Fruit fly (Drosophila melanogaster) whole organism, embryonic: ENCODE results near the gene morgue.

Source experiments
- Atf3 ChIP-seq: fragments of 200-800 bp; sonication (Bioruptor generic); optimal IDR thresholded peaks from 3 replicates; lab custom pipeline; 2016; ENCODE audit warnings: missing biosample characterization, missing genetic modification characterization
- CG11504 ChIP-seq: fragments of 200-800 bp; sonication (Bioruptor generic); optimal IDR thresholded peaks from 3 replicates; lab custom pipeline; 2019; ENCODE audit warnings: missing biosample characterization, mild to moderate bottlenecking, missing genetic modification characterization, moderate library complexity
- CG12391 ChIP-seq: fragments of 200-800 bp; sonication (Bioruptor generic); optimal IDR thresholded peaks from 3 replicates; lab custom pipeline; 2018; ENCODE audit warnings: missing biosample characterization, mild to moderate bottlenecking, missing genetic modification characterization, moderate library complexity
- CG12744 ChIP-seq: fragments of 200-800 bp; sonication (Bioruptor generic); optimal IDR thresholded peaks from 2 replicates; lab custom pipeline; 2016; ENCODE audit warnings: missing biosample characterization, missing genetic modification characterization
- CG14710 ChIP-seq: fragments of 200-800 bp; sonication (Bioruptor generic); optimal IDR thresholded peaks from 3 replicates; lab custom pipeline; 2019; ENCODE audit warnings: missing biosample characterization, mild to moderate bottlenecking, missing genetic modification characterization, moderate library complexity
- CG18011 ChIP-seq: fragments of 200-800 bp; sonication (Bioruptor generic); optimal IDR thresholded peaks from 2 replicates; lab custom pipeline; 2017; ENCODE audit warnings: missing biosample characterization, missing genetic modification characterization, mild to moderate bottlenecking, moderate library complexity, missing genotype
- CG18476 ChIP-seq: fragments of 200-800 bp; sonication (Bioruptor generic); optimal IDR thresholded peaks from 2 replicates; lab custom pipeline; 2016; ENCODE audit warnings: missing biosample characterization, mild to moderate bottlenecking, missing genetic modification characterization
- CG2116 ChIP-seq: fragments of 200-800 bp; sonication (Bioruptor generic); optimal IDR thresholded peaks from 3 replicates; lab custom pipeline; 2018; ENCODE audit warnings: missing biosample characterization, mild to moderate bottlenecking, missing genetic modification characterization
- CG2129 ChIP-seq: fragments of 200-800 bp; sonication (Bioruptor generic); IDR thresholded peaks from 2 replicates; pipeline ENCODE4 v1.3.6; 2022; ENCODE audit warnings: missing biosample characterization, missing genetic modification characterization; ENCODE audit not compliant: partially characterized antibody
- CG2202 ChIP-seq: fragments of 200-800 bp; sonication (Bioruptor generic); optimal IDR thresholded peaks from 2 replicates; lab custom pipeline; 2018; ENCODE audit warnings: missing biosample characterization, mild to moderate bottlenecking, missing genetic modification characterization
- CG2875 ChIP-seq: fragments of 200-800 bp; sonication (Bioruptor generic); optimal IDR thresholded peaks from 2 replicates; lab custom pipeline; 2017; ENCODE audit warnings: missing biosample characterization, mild to moderate bottlenecking, missing genetic modification characterization, missing genetic modification reagents
- CG3065 ChIP-seq: fragments of 200-800 bp; sonication (Bioruptor generic); optimal IDR thresholded peaks from 2 replicates; lab custom pipeline; 2016; ENCODE audit warnings: missing biosample characterization, missing genetic modification characterization
- CG33213 ChIP-seq: fragments of 200-800 bp; sonication (Bioruptor generic); optimal IDR thresholded peaks from 3 replicates; lab custom pipeline; 2016; ENCODE audit warnings: missing biosample characterization, missing genetic modification characterization
- CG3838 ChIP-seq: fragments of 200-800 bp; sonication (Bioruptor generic); optimal IDR thresholded peaks from 3 replicates; lab custom pipeline; 2016; ENCODE audit warnings: missing biosample characterization, missing genetic modification characterization
- CG42726 ChIP-seq: fragments of 200-800 bp; sonication (Bioruptor generic); IDR thresholded peaks from 2 replicates; pipeline ENCODE4 v1.3.6; 2022; ENCODE audit warnings: missing biosample characterization, missing genetic modification characterization; ENCODE audit not compliant: partially characterized antibody
- CG8281 ChIP-seq: fragments of 200-800 bp; sonication (Bioruptor generic); optimal IDR thresholded peaks from 2 replicates; lab custom pipeline; 2018; ENCODE audit warnings: missing biosample characterization, mild to moderate bottlenecking, missing genetic modification characterization, moderate library complexity
- CG8478 ChIP-seq: fragments of >200 bp; optimal IDR thresholded peaks from 2 replicates; lab custom pipeline; 2018
- CG9437 ChIP-seq: fragments of 200-800 bp; sonication (Bioruptor generic); optimal IDR thresholded peaks from 2 replicates; lab custom pipeline; 2018; ENCODE audit warnings: missing biosample characterization, mild to moderate bottlenecking, missing genetic modification characterization
- Chrac-16 ChIP-seq: fragments of 200-800 bp; sonication (Bioruptor generic); optimal IDR thresholded peaks from 3 replicates; lab custom pipeline; 2016; ENCODE audit warnings: missing biosample characterization, missing genetic modification characterization
- D ChIP-seq, 2 experiments: fragments of 200-800 bp in 1 of 2; fragments of >200 bp in 1 of 2; sonication (Bioruptor generic) in 1 of 2; optimal IDR thresholded peaks; 2 replicates in 1 of 2; 3 replicates in 1 of 2; lab custom pipeline; 2017; ENCODE audit warnings: mild to moderate bottlenecking in 1 of 2, missing biosample characterization in 1 of 2, missing genetic modification characterization in 1 of 2, missing genetic modification reagents in 1 of 2
- Dek ChIP-seq: fragments of 200-800 bp; sonication (Bioruptor generic); optimal IDR thresholded peaks from 3 replicates; lab custom pipeline; 2019; ENCODE audit warnings: missing biosample characterization, mild to moderate bottlenecking, missing genetic modification characterization, moderate library complexity
- Dref ChIP-seq: fragments of 200-800 bp; sonication (Bioruptor generic); IDR thresholded peaks from 2 replicates; pipeline ENCODE4 v1.3.6; 2022; ENCODE audit warnings: missing biosample characterization, missing genetic modification characterization
- Lhr ChIP-seq: fragments of 200-800 bp; sonication (Bioruptor generic); optimal IDR thresholded peaks from 3 replicates; lab custom pipeline; 2017; ENCODE audit warnings: mild to moderate bottlenecking, missing biosample characterization, missing genetic modification reagents, missing genetic modification characterization
- NC2α ChIP-seq: fragments of 200-800 bp; sonication (Bioruptor generic); optimal IDR thresholded peaks from 2 replicates; lab custom pipeline; 2016; ENCODE audit warnings: missing biosample characterization, missing genetic modification characterization
- NFAT ChIP-seq: fragments of 200-800 bp; sonication (Bioruptor generic); IDR thresholded peaks from 2 replicates; pipeline ENCODE4 v1.3.6; 2022; ENCODE audit warnings: missing biosample characterization, missing genetic modification characterization
- Nf-YC ChIP-seq: fragments of 200-800 bp; optimal IDR thresholded peaks from 3 replicates; lab custom pipeline; 2019; ENCODE audit warnings: missing biosample characterization, mild to moderate bottlenecking, missing genetic modification characterization, moderate library complexity
- Ravus ChIP-seq: fragments of 200-800 bp; sonication (Bioruptor generic); IDR thresholded peaks from 2 replicates; pipeline ENCODE4 v1.3.6; 2022; ENCODE audit warnings: missing biosample characterization, missing genetic modification characterization
- Ssrp ChIP-seq: fragments of 200-800 bp; sonication (Bioruptor generic); optimal IDR thresholded peaks from 2 replicates; lab custom pipeline; 2018; ENCODE audit warnings: missing biosample characterization, mild to moderate bottlenecking, missing genetic modification characterization, moderate library complexity
- bcd ChIP-seq: fragments of 200-800 bp; sonication (Bioruptor generic); optimal IDR thresholded peaks from 2 replicates; lab custom pipeline; 2017; ENCODE audit warnings: missing biosample characterization, mild to moderate bottlenecking, missing genetic modification characterization
- br ChIP-seq: fragments of >200 bp; optimal IDR thresholded peaks from 2 replicates; lab custom pipeline; 2017
- chn ChIP-seq: fragments of 200-800 bp; sonication (Bioruptor generic); optimal IDR thresholded peaks from 2 replicates; lab custom pipeline; 2016; ENCODE audit warnings: missing biosample characterization, missing genetic modification characterization
- dimm ChIP-seq: fragments of 200-800 bp; sonication (Bioruptor generic); IDR thresholded peaks from 2 replicates; pipeline ENCODE4 v1.3.6; 2022; ENCODE audit warnings: missing biosample characterization, missing genetic modification characterization
- disco-r ChIP-seq: fragments of 200-800 bp; sonication (Bioruptor generic); optimal IDR thresholded peaks from 2 replicates; lab custom pipeline; 2016; ENCODE audit warnings: missing biosample characterization, missing genetic modification characterization
- ewg ChIP-seq: fragments of 200-800 bp; sonication (Bioruptor generic); optimal IDR thresholded peaks from 3 replicates; lab custom pipeline; 2017; ENCODE audit warnings: mild to moderate bottlenecking, missing biosample characterization, missing genetic modification reagents, missing genetic modification characterization
- fd3F ChIP-seq: fragments of 200-800 bp; sonication (Bioruptor generic); optimal IDR thresholded peaks from 2 replicates; lab custom pipeline; 2018; ENCODE audit warnings: missing biosample characterization, mild to moderate bottlenecking, missing genetic modification characterization, moderate library complexity
- fru ChIP-seq: fragments of >200 bp; optimal IDR thresholded peaks from 2 replicates; lab custom pipeline; 2017
- gce ChIP-seq: fragments of 200-800 bp; sonication (Bioruptor generic); IDR thresholded peaks from 3 replicates; pipeline ENCODE4 v1.3.6; 2022; ENCODE audit warnings: missing biosample characterization, missing genetic modification characterization
- gem ChIP-seq: fragments of 200-800 bp; sonication (Bioruptor generic); optimal IDR thresholded peaks from 2 replicates; lab custom pipeline; 2019; ENCODE audit warnings: missing biosample characterization, mild to moderate bottlenecking, missing genetic modification characterization, moderate library complexity
- hkb ChIP-seq, 2 experiments: fragments of 200-800 bp in 1 of 2; fragments of >200 bp in 1 of 2; sonication (Bioruptor generic) in 1 of 2; IDR thresholded peaks in 1 of 2; optimal IDR thresholded peaks in 1 of 2; 2 replicates each; pipeline versions ENCODE4 v1.3.6 to Lab custom; 2017 to 2022; ENCODE audit warnings: missing biosample characterization in 1 of 2, missing genetic modification characterization in 1 of 2
- jumu ChIP-seq: fragments of 200-800 bp; sonication (Bioruptor generic); optimal IDR thresholded peaks from 3 replicates; lab custom pipeline; 2016; ENCODE audit warnings: missing biosample characterization, missing genetic modification characterization
- oc ChIP-seq: fragments of 200-800 bp; sonication (Bioruptor generic); optimal IDR thresholded peaks from 2 replicates; lab custom pipeline; 2018; ENCODE audit warnings: missing biosample characterization, mild to moderate bottlenecking, missing genetic modification characterization, moderate library complexity
- rib ChIP-seq: fragments of 200-800 bp; sonication (Bioruptor generic); IDR thresholded peaks from 2 replicates; pipeline ENCODE4 v1.3.6; 2022; ENCODE audit warnings: missing biosample characterization, missing genetic modification characterization
- row ChIP-seq: fragments of 200-800 bp; sonication (Bioruptor generic); IDR thresholded peaks from 3 replicates; pipeline ENCODE4 v1.3.6; 2022; ENCODE audit warnings: missing biosample characterization, missing genetic modification characterization
- sim ChIP-seq: fragments of 200-800 bp; sonication (Bioruptor generic); IDR thresholded peaks from 2 replicates; pipeline ENCODE4 v1.3.6; 2022; ENCODE audit warnings: missing biosample characterization, missing genetic modification characterization
- sisA ChIP-seq: fragments of 200-800 bp; sonication (Bioruptor generic); IDR thresholded peaks from 2 replicates; pipeline ENCODE4 v1.3.6; 2022; ENCODE audit warnings: missing biosample characterization, missing genetic modification characterization
- sna ChIP-seq: fragments of 200-800 bp; sonication (Bioruptor generic); IDR thresholded peaks from 2 replicates; pipeline ENCODE4 v1.3.6; 2022; ENCODE audit warnings: missing biosample characterization, missing genetic modification characterization; ENCODE audit not compliant: partially characterized antibody
- stc ChIP-seq: fragments of 200-800 bp; sonication (Bioruptor generic); IDR thresholded peaks from 2 replicates; pipeline ENCODE4 v1.3.6; 2022; ENCODE audit warnings: missing biosample characterization, missing genetic modification characterization

morgue gene

dm6 chr2L:4456539-4456994, 12.1 kb upstream of the morgue start, which contains the start of gene Gs1l (continued):
- TF ChIP-seq hkb (optimal IDR thresholded peaks at IDR 0.05; lab: Kevin White, UChicago) (no peak), hkb (GFP tag; IDR thresholded peaks at IDR 0.05; lab: Robert Waterston, UW) (0 out of 2 replicates have a peak, but pooled peaks have one; percentile 17), CG8478 (lab: Kevin White, UChicago) (no peak), D (optimal IDR thresholded peaks at IDR 0.05; lab: Kevin White, UChicago) (no peak), D (GFP tag; optimal IDR thresholded peaks at IDR 0.05; lab: Kevin White, UChicago) (no peak), gem (tag; lab: Kevin White, UChicago) (peak; percentile 37), CG12744 (GFP tag; lab: Kevin White, UChicago) (no peak), bcd (GFP tag; lab: Kevin White, UChicago) (peak; percentile 45), row (GFP tag; lab: Robert Waterston, UW) (peak; percentile 93), CG14710 (peak; percentile 16), NC2α (GFP tag; lab: Kevin White, UChicago) (no peak), stc (GFP tag; lab: Robert Waterston, UW) (0 out of 2 replicates have a peak, but pooled peaks have one; percentile 21), Dek (tag; lab: Kevin White, UChicago) (peak; percentile 38), CG11504 (tag; lab: Kevin White, UChicago) (peak; percentile 17)
- TF ChIP-seq, all 482 proteins: peak for 86

dm6 chr2L:4454009-4454689, 9.7 kb upstream of the morgue start, which contains the start of the genes Secp43 and ND-B8:
Gene Secp43, minus strand, starts transcription at chr2L:4454453.
Gene ND-B8, plus strand, starts transcription at chr2L:4454626.
- TF ChIP-seq Ravus (no peak), ewg (GFP tag; lab: Kevin White, UChicago) (peak; percentile 4), Lhr (GFP tag; lab: Kevin White, UChicago) (peak; percentile 70), fru (lab: Kevin White, UChicago) (no peak), CG2116 (GFP tag; lab: Kevin White, UChicago) (peak; percentile 98), dimm (GFP tag; lab: Robert Waterston, UW) (no peak), CG42726 (peak; percentile 83), CG2129 (0 out of 2 replicates have a peak, but pooled peaks have one; percentile 29), CG3065 (GFP tag; lab: Kevin White, UChicago) (no peak), Ssrp (tag; lab: Kevin White, UChicago) (no peak), fd3F (GFP tag; lab: Kevin White, UChicago) (no peak), oc (no peak), CG9437 (GFP tag; lab: Kevin White, UChicago) (peak; percentile 2), jumu (GFP tag; lab: Kevin White, UChicago) (no peak), CG3838 (no peak), Dref (GFP tag; lab: Robert Waterston, UW) (peak; percentile 96), Chrac-16 (no peak), Nf-YC (tag; lab: Kevin White, UChicago) (no peak), sna (peak; percentile 44; the same call in 1 of the 2 replicates), row (GFP tag; lab: Robert Waterston, UW) (0 out of 3 replicates have a peak, but pooled peaks have one; percentile 8), br (lab: Kevin White, UChicago) (no peak), NFAT (GFP tag; lab: Robert Waterston, UW) (no peak), hkb (optimal IDR thresholded peaks at IDR 0.05; lab: Kevin White, UChicago) (no peak), hkb (GFP tag; IDR thresholded peaks at IDR 0.05; lab: Robert Waterston, UW) (no peak), disco-r (GFP tag; lab: Kevin White, UChicago) (no peak), CG8281 (tag; lab: Kevin White, UChicago) (no peak), chn (GFP tag; lab: Kevin White, UChicago) (no peak), CG2202 (no peak), CG33213 (GFP tag; lab: Kevin White, UChicago) (peak; percentile 39), Atf3 (GFP tag; lab: Kevin White, UChicago) (no peak), gce (GFP tag; lab: Robert Waterston, UW) (no peak), sim (GFP tag; lab: Robert Waterston, UW) (no peak), CG12391 (tag; lab: Kevin White, UChicago) (peak; percentile 24), CG18476 (no peak), rib (GFP tag; lab: Robert Waterston, UW) (no peak), CG18011 (GFP tag; lab: Kevin White, UChicago) (no peak), sisA (GFP tag; lab: Robert Waterston, UW) (no peak), CG2875 (no peak)
